Fruit fly (Drosophila melanogaster) whole organism, wandering third instar larva: ENCODE results near the gene Nckx30C.
A peak's percentile ranks its signal among the peaks of the same experiment; 100 is the strongest.

Experiments
- Dfd ChIP-seq: fragments of >200 bp; optimal IDR thresholded peaks from 2 replicates; lab custom pipeline; 2017; ENCODE audit warnings: missing biosample characterization, missing genetic modification characterization
- Dif ChIP-seq: fragments of 200-275, 200-300 bp; sonication (Bioruptor generic); optimal IDR thresholded peaks from 2 replicates; lab custom pipeline; 2018; ENCODE audit warnings: missing biosample characterization, missing genetic modification characterization; ENCODE audit not compliant: partially characterized antibody
- Hr78 ChIP-seq: fragments of >200 bp; optimal IDR thresholded peaks from 2 replicates; lab custom pipeline; 2017; ENCODE audit warnings: missing biosample characterization, missing genetic modification characterization
- Sp1 ChIP-seq: fragments of 200-800 bp; sonication (Bioruptor generic); optimal IDR thresholded peaks from 3 replicates; lab custom pipeline; 2019; ENCODE audit warnings: missing biosample characterization, mild to moderate bottlenecking, missing genetic modification characterization, moderate library complexity
- brk ChIP-seq: fragments of 200-800 bp; sonication (Bioruptor generic); optimal IDR thresholded peaks from 2 replicates; lab custom pipeline; 2016; ENCODE audit warnings: missing biosample characterization, mild to moderate bottlenecking, missing genetic modification characterization
- dl ChIP-seq, 2 experiments: fragments of 175-275, 200-275 bp in 1 of 2; fragments of 200-275 bp in 1 of 2; sonication (Bioruptor generic); optimal IDR thresholded peaks; lab custom pipeline; 2018; ENCODE audit warnings: mild to moderate bottlenecking in 2 of 2, missing biosample characterization in 2 of 2, missing genetic modification characterization in 2 of 2, moderate library complexity in 2 of 2; ENCODE audit not compliant: partially characterized antibody in 2 of 2, insufficient read depth in 1 of 2
- fru ChIP-seq: fragments of 200-800 bp; sonication (Bioruptor generic); optimal IDR thresholded peaks from 3 replicates; lab custom pipeline; 2016; ENCODE audit warnings: missing biosample characterization, mild to moderate bottlenecking, missing genetic modification characterization
- jim ChIP-seq: fragments of 175-275, 200-325 bp; sonication (Bioruptor generic); optimal IDR thresholded peaks from 2 replicates; lab custom pipeline; 2016; ENCODE audit warnings: missing biosample characterization, mild to moderate bottlenecking, missing genetic modification characterization
- pan ChIP-seq: fragments of >200 bp; optimal IDR thresholded peaks from 2 replicates; lab custom pipeline; 2017
- rgr ChIP-seq: fragments of 200-800 bp; sonication (Bioruptor generic); optimal IDR thresholded peaks from 3 replicates; lab custom pipeline; 2016; ENCODE audit warnings: missing biosample characterization, mild to moderate bottlenecking, missing genetic modification characterization
- woc ChIP-seq: sonication (Bioruptor generic); optimal IDR thresholded peaks from 2 replicates; lab custom pipeline; 2016; ENCODE audit warnings: missing biosample characterization, mild to moderate bottlenecking, missing genetic modification characterization

DNA sequence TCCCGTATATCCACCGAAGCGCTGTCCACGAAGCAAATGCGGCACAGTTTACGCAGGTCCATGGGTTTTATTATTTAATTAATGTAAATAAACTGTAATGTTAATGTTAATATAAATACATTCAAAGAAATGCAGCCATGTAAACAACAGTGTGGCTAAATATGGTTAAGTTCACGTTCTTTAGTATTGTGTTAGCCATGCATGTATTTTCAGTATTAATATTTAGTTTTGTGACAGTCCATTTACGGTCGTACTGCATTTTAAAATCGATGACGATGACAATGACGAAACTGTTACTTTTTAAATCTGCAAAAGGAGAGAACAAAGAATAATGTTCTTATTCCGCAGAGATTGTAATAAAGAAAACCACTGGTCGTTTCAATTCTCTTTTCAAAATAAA, 46.6 kb upstream of the Nckx30C start, which contains the start of gene CG13123:
- TF ChIP-seq pan (lab: Kevin White, UChicago) (no peak), woc (no peak), Sp1 (GFP tag; lab: Kevin White, UChicago) (no peak), Dif (GFP tag; lab: Kevin White, UChicago) (no peak), dl (GFP tag; optimal IDR thresholded peaks at IDR 0.05; lab: Kevin White, UChicago; ENCODE audit: insufficient read depth in 1 of 2, partially characterized antibody in 2 of 2) (no peak), brk (GFP tag; lab: Kevin White, UChicago) (peak; percentile 58), jim (GFP tag; lab: Kevin White, UChicago) (no peak), Hr78 (GFP tag; lab: Kevin White, UChicago) (no peak), rgr (GFP tag; lab: Kevin White, UChicago) (no peak), fru (GFP tag; lab: Kevin White, UChicago) (no peak), Dfd (GFP tag; lab: Kevin White, UChicago) (no peak)
